Worm (Caenorhabditis elegans): ENCODE data around the gene kin-4.
A peak's percentile ranks its signal among the peaks of the same experiment; 100 is the strongest.

Gene kin-4

DNA sequence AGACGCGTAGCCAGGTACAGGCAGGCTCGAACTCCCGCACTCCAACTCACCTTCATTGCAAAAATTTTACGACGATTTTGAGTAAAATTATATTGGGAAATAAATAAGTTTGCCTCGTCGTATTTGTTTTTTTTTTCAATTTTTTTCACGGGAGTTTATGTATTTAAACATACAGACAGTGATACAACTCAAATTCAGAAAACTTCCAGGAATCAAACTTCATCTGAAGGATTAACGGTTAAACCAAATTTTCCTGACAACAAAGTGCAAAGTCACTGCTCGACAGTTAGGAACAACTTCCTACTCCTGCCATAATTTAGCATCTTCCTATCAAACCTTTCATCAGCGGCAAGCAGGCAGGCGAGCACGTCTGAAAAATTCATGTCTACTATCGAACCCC, 712 bp upstream of the kin-4 start, which contains the start of gene F22B3.8:
TSS of gene F22B3.8 (minus strand) at position 101 of the 400 bp plus-strand sequence.
- TF ChIP-seq unc-62 (GFP tag; optimal IDR thresholded peaks at IDR 0.05 in 1 of 2) (peak in 1 of 2 experiments; percentile 39), unc-62 (tag; optimal IDR thresholded peaks at IDR 0.05) (no peak), mdl-1 (tag; optimal IDR thresholded peaks at IDR 0.05) (no peak)

DNA sequence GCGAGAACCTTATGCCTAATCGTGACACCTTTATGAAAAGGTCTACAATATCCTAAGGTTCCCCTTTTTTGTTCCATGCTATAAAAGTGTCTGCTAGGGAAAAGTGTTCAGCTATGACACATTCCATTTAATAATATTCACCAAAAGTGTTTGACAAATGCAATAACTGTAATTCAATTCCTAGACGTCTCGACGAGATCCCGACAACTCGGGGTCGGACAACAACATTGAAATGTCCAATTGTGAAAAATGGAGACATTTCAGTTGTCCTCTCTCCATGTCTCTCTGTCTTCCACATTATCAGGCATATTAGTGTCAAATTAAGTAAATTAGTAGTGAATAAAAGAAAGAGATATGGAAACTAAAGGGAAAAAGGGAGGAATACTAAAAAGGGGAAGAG, 5.9 kb downstream of the kin-4 start:
- TF ChIP-seq ctbp-1 (GFP tag; IDR thresholded peaks at IDR 0.05) (0 out of 2 replicates have a peak, but pooled peaks have one; percentile 28), aha-1 (tag) (no peak), ces-1 (GFP tag; optimal IDR thresholded peaks at IDR 0.05) (peak; percentile 28), hmg-1.1 (GFP tag; IDR thresholded peaks at IDR 0.05) (no peak)

DNA sequence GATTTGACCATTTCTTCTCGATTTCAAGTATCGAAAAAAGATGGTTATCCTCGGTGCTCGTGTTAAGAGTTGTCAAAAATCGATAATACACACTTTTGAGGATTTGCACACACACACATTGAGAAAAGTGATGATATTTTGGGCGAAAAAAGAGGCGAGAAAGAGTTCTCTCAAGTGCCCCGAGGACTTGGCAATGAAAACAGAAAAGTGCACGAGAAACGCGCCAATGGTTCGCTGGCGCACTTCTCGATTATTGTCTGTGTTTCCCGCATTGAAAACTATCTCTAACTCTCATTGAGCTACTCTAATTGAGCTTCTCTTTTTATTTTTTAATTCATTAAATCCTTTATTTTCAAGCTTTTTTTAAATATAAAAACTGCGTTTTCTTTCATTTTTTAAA, 8.2 kb downstream of the kin-4 start:
- TF ChIP-seq nhr-11 (tag; optimal IDR thresholded peaks at IDR 0.05) (peak; percentile 53), ceh-20 (GFP tag; IDR thresholded peaks at IDR 0.05) (peak; percentile 48; the same call in 1 of the 2 replicates), ztf-11 (tag; optimal IDR thresholded peaks at IDR 0.05) (no peak), T26A8.4 (GFP tag; IDR thresholded peaks at IDR 0.05) (0 out of 2 replicates have a peak, but pooled peaks have one; percentile 28), lsy-2 (tag; optimal IDR thresholded peaks at IDR 0.05) (peak; percentile 26 to 84), hlh-11 (tag; optimal IDR thresholded peaks at IDR 0.05) (peak; percentile 56), F37D6.2 (tag; optimal IDR thresholded peaks at IDR 0.05) (peak; percentile 10), pha-4 (GFP tag; IDR thresholded peaks at IDR 0.05) (no peak), pha-4 (tag; optimal IDR thresholded peaks at IDR 0.05) (peak; percentile 66), lin-13 (GFP tag; optimal IDR thresholded peaks at IDR 0.05) (peak; percentile 13), hif-1 (tag; optimal IDR thresholded peaks at IDR 0.05) (peak in 1 of 2 experiments; percentile 10), ama-1 (optimal IDR thresholded peaks at IDR 0.05) (no peak), snpc-4 (tag; optimal IDR thresholded peaks at IDR 0.05) (no peak), mep-1 (tag; optimal IDR thresholded peaks at IDR 0.05) (peak; percentile 80), nhr-6 (tag; optimal IDR thresholded peaks at IDR 0.05) (peak; percentile 14), daf-12 (tag; optimal IDR thresholded peaks at IDR 0.05) (no peak), gei-8 (GFP tag; optimal IDR thresholded peaks at IDR 0.05) (no peak), ceh-32 (tag; optimal IDR thresholded peaks at IDR 0.05; ENCODE audit: poor library complexity) (no peak), ctbp-1 (GFP tag; IDR thresholded peaks at IDR 0.05) (peak; percentile 61), daf-16 (GFP tag; optimal IDR thresholded peaks at IDR 0.05) (peak in 1 of 2 experiments; percentile 31), daf-16 (tag; optimal IDR thresholded peaks at IDR 0.05) (peak; percentile 67), hmg-1.1 (GFP tag; IDR thresholded peaks at IDR 0.05) (peak; percentile 57; the same call in 1 of the 2 replicates), T20F7.1 (GFP tag; optimal IDR thresholded peaks at IDR 0.05) (peak; percentile 55), ceh-28 (tag; optimal IDR thresholded peaks at IDR 0.05) (peak; percentile 39), aha-1 (tag) (peak; percentile 97), hlh-30 (tag; optimal IDR thresholded peaks at IDR 0.05; ENCODE audit: insufficient read depth) (peak; percentile 45), nhr-77 (tag; optimal IDR thresholded peaks at IDR 0.05) (peak; percentile 28), dmd-6 (GFP tag; IDR thresholded peaks at IDR 0.05) (0 out of 2 replicates have a peak, but pooled peaks have one; percentile 41), nhr-28 (tag; optimal IDR thresholded peaks at IDR 0.05) (peak; percentile 18), dpl-1 (GFP tag; optimal IDR thresholded peaks at IDR 0.05) (peak; percentile 66), rbr-2 (tag; optimal IDR thresholded peaks at IDR 0.05) (peak; percentile 79), dve-1 (tag; optimal IDR thresholded peaks at IDR 0.05; ENCODE audit: insufficient read depth) (peak; percentile 49), set-16 (GFP tag; IDR thresholded peaks at IDR 0.05) (no peak), unc-62 (GFP tag; optimal IDR thresholded peaks at IDR 0.05 in 1 of 2) (peak in 1 of 2 experiments; percentile 21), unc-62 (tag; optimal IDR thresholded peaks at IDR 0.05) (no peak), fkh-10 (GFP tag; optimal IDR thresholded peaks at IDR 0.05) (peak; percentile 33)

All from whole organism, L4 larva.